Fruit fly (Drosophila melanogaster) whole organism, embryonic: ENCODE results near the gene mRpS26.

ENCODE experiments used
- Sox100B ChIP-seq: fragments of 200-800 bp; sonication (Bioruptor generic); optimal IDR thresholded peaks from 3 replicates; lab custom pipeline; 2018; ENCODE audit warnings: missing biosample characterization, mild to moderate bottlenecking, missing genetic modification characterization
- hbn ChIP-seq: fragments of 200-800 bp; sonication (Bioruptor generic); IDR thresholded peaks from 2 replicates; pipeline ENCODE4 v1.3.6; 2022; ENCODE audit warnings: missing biosample characterization, missing genetic modification characterization; ENCODE audit not compliant: partially characterized antibody
- lov ChIP-seq, 2 experiments: fragments of 200-800 bp in 1 of 2; fragments of >200 bp in 1 of 2; sonication (Bioruptor generic) in 1 of 2; IDR thresholded peaks in 1 of 2; optimal IDR thresholded peaks in 1 of 2; 2 replicates in 1 of 2; 3 replicates in 1 of 2; pipeline versions ENCODE4 v1.3.6 to Lab custom; 2017 to 2022; ENCODE audit warnings: missing biosample characterization in 1 of 2, missing genetic modification characterization in 1 of 2

DNA sequence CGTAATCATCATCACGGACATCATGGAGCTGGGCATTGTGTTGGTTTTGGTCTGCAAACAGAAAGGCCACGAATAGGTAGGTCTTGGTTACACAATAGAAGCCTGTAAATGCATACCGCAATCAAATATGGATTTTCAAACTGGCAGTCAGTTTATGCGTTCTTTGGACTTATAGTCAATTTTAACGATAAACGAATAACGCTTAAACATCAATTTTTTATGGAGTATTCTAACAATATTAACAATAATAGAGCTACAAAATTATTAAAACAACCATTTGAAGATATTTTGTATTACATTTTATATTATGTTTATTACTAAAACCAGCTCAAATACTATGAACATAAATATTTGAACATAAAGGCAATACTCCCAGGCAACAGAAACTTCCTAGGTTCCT, 24.9 kb upstream of the mRpS26 start:
- TF ChIP-seq Sox100B, result no peak
- TF ChIP-seq lov (optimal IDR thresholded peaks at IDR 0.05; lab: Kevin White, UChicago), result no peak
- TF ChIP-seq lov (GFP tag; IDR thresholded peaks at IDR 0.05; lab: Robert Waterston, UW), result no peak
- TF ChIP-seq hbn (GFP tag; lab: Robert Waterston, UW), result no peak
